Fruit fly (Drosophila melanogaster): Measurements from ENCODE around the gene Exo84.

The Exo84 gene

DNA sequence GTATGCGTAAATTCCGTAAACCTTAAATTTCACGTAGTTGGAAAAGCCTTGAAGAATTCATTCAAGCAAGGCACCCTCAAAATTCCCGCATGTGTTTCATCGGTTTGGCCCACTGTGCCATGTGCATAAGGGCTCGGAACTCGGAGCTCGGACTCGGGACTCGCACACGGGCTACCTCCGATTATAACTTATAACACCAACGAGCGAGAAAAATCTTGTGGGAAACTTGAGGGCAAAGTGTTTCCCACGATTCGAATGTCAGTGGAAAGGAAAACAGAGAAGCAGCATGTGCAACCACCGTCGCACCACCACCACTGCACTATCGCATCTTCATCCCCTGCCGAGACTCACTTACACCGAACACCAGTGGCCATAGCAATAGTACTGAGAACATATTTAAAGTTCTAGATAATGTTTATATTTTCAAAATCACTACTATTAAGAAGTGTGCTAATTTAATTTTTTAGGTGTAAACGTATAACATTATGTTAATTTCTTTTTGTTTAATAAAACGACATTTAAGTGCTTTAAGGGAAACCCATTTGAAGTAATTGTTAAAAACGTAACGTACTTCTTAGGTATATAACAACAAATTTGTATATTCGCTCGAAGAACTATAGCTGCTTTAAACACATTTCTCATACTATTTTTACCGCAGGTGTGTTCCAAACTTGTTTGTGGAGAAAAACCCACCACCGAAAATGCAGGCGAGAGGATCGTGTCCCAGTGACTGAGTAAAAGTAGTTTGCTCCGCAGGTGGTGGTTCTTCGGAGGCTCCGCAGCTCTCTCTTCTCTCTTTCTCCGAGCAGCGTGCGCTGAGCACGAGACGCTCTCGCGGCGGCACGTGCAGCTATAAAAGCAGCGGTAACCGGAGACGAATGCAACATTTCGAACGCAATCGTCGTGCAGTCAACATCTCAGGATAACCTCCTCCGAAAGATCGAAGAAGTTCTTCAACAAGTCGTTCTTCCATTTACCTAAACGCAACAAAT is 15.6 kb downstream of the Exo84 start (continued):
- TF ChIP-seq slp2 (GFP tag; optimal IDR thresholded peaks at IDR 0.05) (peak; percentile 73), slbo (GFP tag; IDR thresholded peaks at IDR 0.05) (no peak), CoRest (tag; optimal IDR thresholded peaks at IDR 0.05) (peak; percentile 96), CG11723 (GFP tag; optimal IDR thresholded peaks at IDR 0.05) (peak; percentile 89), dmrt11E (tag; optimal IDR thresholded peaks at IDR 0.05) (peak; percentile 100), grau (tag; optimal IDR thresholded peaks at IDR 0.05) (peak; percentile 91), mirr (GFP tag; optimal IDR thresholded peaks at IDR 0.05) (no peak), CG33557 (GFP tag; optimal IDR thresholded peaks at IDR 0.05) (peak; percentile 100), inv (GFP tag; IDR thresholded peaks at IDR 0.05; ENCODE audit: partially characterized antibody) (no peak), dpn (GFP tag; optimal IDR thresholded peaks at IDR 0.05) (peak; percentile 60 to 65), CG17361 (GFP tag; IDR thresholded peaks at IDR 0.05) (peak; percentile 98), Abd-B (GFP tag; optimal IDR thresholded peaks at IDR 0.05) (peak; percentile 69), D19B (GFP tag; optimal IDR thresholded peaks at IDR 0.05) (no peak), CG2678 (tag; optimal IDR thresholded peaks at IDR 0.05) (peak; percentile 95), Hey (tag; optimal IDR thresholded peaks at IDR 0.05) (no peak), wor (GFP tag; IDR thresholded peaks at IDR 0.05) (0 out of 2 replicates have a peak, but pooled peaks have one; percentile 48), disco-r (GFP tag; optimal IDR thresholded peaks at IDR 0.05) (peak; percentile 50), C15 (GFP tag; IDR thresholded peaks at IDR 0.05) (no peak), CG17829 (tag; optimal IDR thresholded peaks at IDR 0.05) (peak; percentile 98), Gsc (GFP tag; IDR thresholded peaks at IDR 0.05) (peak; percentile 51; the same call in 1 of the 2 replicates), Dip2 (GFP tag; IDR thresholded peaks at IDR 0.05) (no peak), CG5245 (GFP tag; optimal IDR thresholded peaks at IDR 0.05) (peak; percentile 52), gro (GFP tag; optimal IDR thresholded peaks at IDR 0.05) (no peak), ind (GFP tag; optimal IDR thresholded peaks at IDR 0.05) (peak; percentile 55), CG11456 (GFP tag; IDR thresholded peaks at IDR 0.05) (no peak), cg (GFP tag; optimal IDR thresholded peaks at IDR 0.05) (peak; percentile 64), CG6683 (GFP tag; optimal IDR thresholded peaks at IDR 0.05) (peak; percentile 63), CG17186 (GFP tag; optimal IDR thresholded peaks at IDR 0.05) (peak; percentile 58), CG7839 (tag; optimal IDR thresholded peaks at IDR 0.05) (peak; percentile 91), CG17359 (tag; optimal IDR thresholded peaks at IDR 0.05) (peak; percentile 88), chn (GFP tag; optimal IDR thresholded peaks at IDR 0.05) (peak; percentile 78), oc (tag; optimal IDR thresholded peaks at IDR 0.05) (peak; percentile 84), dan (GFP tag; IDR thresholded peaks at IDR 0.05) (peak; percentile 52; the same call in 1 of the 2 replicates), CG3281 (GFP tag; optimal IDR thresholded peaks at IDR 0.05) (peak; percentile 11), Dref (GFP tag; IDR thresholded peaks at IDR 0.05) (no peak), HLH54F (GFP tag; optimal IDR thresholded peaks at IDR 0.05) (peak; percentile 32), CG11560 (tag; IDR thresholded peaks at IDR 0.05) (no peak), Nf-YB (GFP tag; optimal IDR thresholded peaks at IDR 0.05) (peak; percentile 87), CG18764 (GFP tag; optimal IDR thresholded peaks at IDR 0.05) (peak; percentile 61), Kr (GFP tag; optimal IDR thresholded peaks at IDR 0.05) (peak; percentile 96), CG15514 (GFP tag; optimal IDR thresholded peaks at IDR 0.05) (no peak), rib (GFP tag; IDR thresholded peaks at IDR 0.05) (no peak), hbn (GFP tag; IDR thresholded peaks at IDR 0.05; ENCODE audit: partially characterized antibody) (0 out of 2 replicates have a peak, but pooled peaks have one; percentile 25), ewg (GFP tag; optimal IDR thresholded peaks at IDR 0.05) (peak; percentile 78), ab (GFP tag; optimal IDR thresholded peaks at IDR 0.05) (no peak), ash1 (GFP tag; optimal IDR thresholded peaks at IDR 0.05) (no peak), CG4360 (GFP tag; IDR thresholded peaks at IDR 0.05) (peak; percentile 38; the same call in 1 of the 2 replicates), Nf-YA (GFP tag; IDR thresholded peaks at IDR 0.05) (no peak)

Measured in whole organism, embryonic.